Worm (Caenorhabditis elegans): ENCODE results near the gene ZC477.7.
A peak's percentile ranks its signal among the peaks of the same experiment; 100 is the strongest.

The ZC477.7 gene

DNA sequence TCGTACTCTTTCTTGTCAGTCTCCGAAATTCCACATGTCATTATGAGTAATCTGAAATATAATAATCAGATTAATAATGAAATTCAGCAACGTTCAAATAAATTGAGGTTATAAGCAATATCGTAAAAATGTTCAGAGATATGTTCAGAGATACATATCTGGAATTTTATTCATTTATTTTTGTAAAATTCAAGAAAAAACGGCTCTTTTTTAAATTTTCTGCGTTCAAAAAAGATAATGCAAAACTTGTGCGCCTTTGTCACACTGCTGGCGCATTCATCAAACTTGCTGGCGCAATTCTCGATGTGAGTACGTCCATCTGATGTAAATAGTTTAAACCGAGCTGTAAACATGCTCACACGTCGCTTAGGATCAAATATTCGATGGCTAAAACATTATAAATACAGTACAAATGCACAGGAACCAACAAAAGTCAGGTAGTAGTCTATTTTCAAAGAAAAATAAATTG, 8.0 kb downstream of the ZC477.7 start, which contains the start of the genes rde-8 and ZC477.3 (continued):
- TF ChIP-seq aptf-3 (GFP tag; IDR thresholded peaks at IDR 0.05) (no peak), ceh-58 (GFP tag; IDR thresholded peaks at IDR 0.05) (no peak), repo-1 (tag; optimal IDR thresholded peaks at IDR 0.05) (no peak), atf-7 (tag; optimal IDR thresholded peaks at IDR 0.05) (no peak), F57C9.4 (tag; optimal IDR thresholded peaks at IDR 0.05) (no peak), dpff-1 (tag; optimal IDR thresholded peaks at IDR 0.05) (no peak), Y95B8A.8 (GFP tag; IDR thresholded peaks at IDR 0.05) (no peak), hsf-1 (GFP tag; IDR thresholded peaks at IDR 0.05) (no peak), F22D6.2 (tag; optimal IDR thresholded peaks at IDR 0.05) (no peak), F39B2.1 (GFP tag; IDR thresholded peaks at IDR 0.05) (no peak), rpc-1 (optimal IDR thresholded peaks at IDR 0.05) (no peak), rpc-1 (tag; optimal IDR thresholded peaks at IDR 0.05) (no peak), snpc-1.3 (tag; optimal IDR thresholded peaks at IDR 0.05; ENCODE audit: insufficient read depth) (no peak), nfyb-1 (GFP tag; IDR thresholded peaks at IDR 0.05) (0 out of 2 replicates have a peak, but pooled peaks have one; percentile 29), snpc-3.4 (tag; optimal IDR thresholded peaks at IDR 0.05) (peak; percentile 48), D2030.7 (GFP tag; IDR thresholded peaks at IDR 0.05) (no peak), pbrm-1 (GFP tag; IDR thresholded peaks at IDR 0.05) (0 out of 2 replicates have a peak, but pooled peaks have one; percentile 36), him-1 (tag; optimal IDR thresholded peaks at IDR 0.05) (no peak), let-607 (tag; optimal IDR thresholded peaks at IDR 0.05) (no peak), F57A8.1 (GFP tag; optimal IDR thresholded peaks at IDR 0.05) (no peak), rec-8 (tag; optimal IDR thresholded peaks at IDR 0.05) (no peak), ccch-3 (GFP tag; optimal IDR thresholded peaks at IDR 0.05) (no peak), dpl-1 (GFP tag; optimal IDR thresholded peaks at IDR 0.05) (peak; percentile 36), madf-6 (GFP tag; IDR thresholded peaks at IDR 0.05) (peak; percentile 52; the same call in 1 of the 2 replicates), lin-26 (GFP tag; IDR thresholded peaks at IDR 0.05) (no peak), lin-54 (GFP tag; optimal IDR thresholded peaks at IDR 0.05) (peak; percentile 74), attf-6 (GFP tag; IDR thresholded peaks at IDR 0.05) (no peak), F49E8.2 (tag; optimal IDR thresholded peaks at IDR 0.05; ENCODE audit: insufficient read depth) (no peak), tbx-9 (tag; optimal IDR thresholded peaks at IDR 0.05; ENCODE audit: borderline replicate concordance) (no peak), attf-3 (GFP tag; conservative IDR thresholded peaks at IDR 0.05) (peak; percentile 60; the same call in 1 of the 2 replicates), sptf-2 (GFP tag; optimal IDR thresholded peaks at IDR 0.05) (no peak), let-526 (GFP tag; IDR thresholded peaks at IDR 0.05) (no peak), akir-1 (GFP tag; optimal IDR thresholded peaks at IDR 0.05) (no peak), lir-1 (GFP tag; conservative IDR thresholded peaks at IDR 0.05) (peak; percentile 19; the same call in 1 of the 2 replicates), lsl-1 (GFP tag; optimal IDR thresholded peaks at IDR 0.05) (peak; percentile 39), nhr-80 (tag; optimal IDR thresholded peaks at IDR 0.05) (peak; percentile 17), C06A6.2 (GFP tag; conservative IDR thresholded peaks at IDR 0.05) (no peak), ama-1 (optimal IDR thresholded peaks at IDR 0.05) (no peak), ama-1 (GFP tag; optimal IDR thresholded peaks at IDR 0.05) (no peak), mes-4 (tag; optimal IDR thresholded peaks at IDR 0.05) (no peak), C17E4.6 (GFP tag; IDR thresholded peaks at IDR 0.05) (no peak), fkh-3 (tag; optimal IDR thresholded peaks at IDR 0.05) (no peak), F52B5.7 (tag; optimal IDR thresholded peaks at IDR 0.05) (no peak), mxl-1 (tag; optimal IDR thresholded peaks at IDR 0.05) (no peak), lag-1 (GFP tag; IDR thresholded peaks at IDR 0.05) (no peak), gei-17 (GFP tag; optimal IDR thresholded peaks at IDR 0.05) (no peak), hlh-12 (tag; optimal IDR thresholded peaks at IDR 0.05) (no peak), aptf-2 (GFP tag; conservative IDR thresholded peaks at IDR 0.05) (no peak), attf-5 (GFP tag; optimal IDR thresholded peaks at IDR 0.05) (no peak), Y79H2A.3 (GFP tag; conservative IDR thresholded peaks at IDR 0.05) (no peak)

Data from whole organism, young adult.